Worm (Caenorhabditis elegans) whole organism, late embryonic: Measurements from ENCODE around the gene mex-1.

Experiments
- ama-1 ChIP-seq: fragments of 150-350 bp; optimal IDR thresholded peaks from 2 replicates; lab custom pipeline; 2014
- elt-2 ChIP-seq: sonication (generic microtip); optimal IDR thresholded peaks from 2 replicates; lab custom pipeline; 2016; ENCODE audit warnings: missing genetic modification reagents, missing genetic modification characterization, missing compliant biosample characterization
- pqm-1 ChIP-seq: sonication (generic microtip); optimal IDR thresholded peaks from 2 replicates; lab custom pipeline; 2016; ENCODE audit warnings: missing genetic modification characterization, missing compliant biosample characterization
- pros-1 ChIP-seq: fragments of 150-350 bp; optimal IDR thresholded peaks from 2 replicates; lab custom pipeline; 2014; ENCODE audit warnings: missing biosample characterization, missing genetic modification reagents, missing genetic modification characterization
- rnt-1 ChIP-seq: sonication (generic microtip); optimal IDR thresholded peaks from 2 replicates; lab custom pipeline; 2016; ENCODE audit warnings: missing genetic modification characterization, missing compliant biosample characterization
- syd-9 ChIP-seq: sonication (generic microtip); optimal IDR thresholded peaks from 2 replicates; lab custom pipeline; 2016; ENCODE audit warnings: mild to moderate bottlenecking, missing genetic modification characterization, moderate library complexity, missing compliant biosample characterization
- unc-42 ChIP-seq: sonication (generic microtip); optimal IDR thresholded peaks from 2 replicates; lab custom pipeline; 2016; ENCODE audit warnings: missing genotype, missing genetic modification characterization, missing compliant biosample characterization
- unc-55 ChIP-seq: sonication (generic microtip); optimal IDR thresholded peaks from 2 replicates; lab custom pipeline; 2017; ENCODE audit warnings: missing biosample characterization, missing genetic modification reagents, missing genetic modification characterization

- TF ChIP-seq pros-1 (tag; lab: Kevin White, UChicago), result no peak
- no peak for TF ChIP-seq ama-1 (lab: Kevin White, UChicago)
- TF ChIP-seq rnt-1, result no peak
- TF ChIP-seq syd-9 (tag; lab: Kevin White, UChicago), result no peak
- TF ChIP-seq pqm-1 (tag; lab: Kevin White, UChicago), result no peak
- no peak for TF ChIP-seq elt-2 (tag; lab: Kevin White, UChicago)
- no peak for TF ChIP-seq unc-55
- TF ChIP-seq unc-42 (tag; lab: Kevin White, UChicago), result no peak
Measured at ce11 chrII:11925203-11925602, 43.2 kb upstream of the mex-1 start.
